Worm (Caenorhabditis elegans): Measurements from ENCODE around the gene sssh-1.

ce11 chrX:14838339-14838738 is 37.4 kb upstream of the sssh-1 start:
- TF ChIP-seq F22D6.2 (tag; optimal IDR thresholded peaks at IDR 0.05) (no peak), ama-1 (optimal IDR thresholded peaks at IDR 0.05) (no peak), ama-1 (GFP tag; optimal IDR thresholded peaks at IDR 0.05) (no peak), chd-7 (tag; optimal IDR thresholded peaks at IDR 0.05) (no peak), C17E4.6 (GFP tag; IDR thresholded peaks at IDR 0.05) (no peak), cebp-1 (GFP tag; IDR thresholded peaks at IDR 0.05) (no peak), cebp-1 (tag; optimal IDR thresholded peaks at IDR 0.05) (no peak), ceh-91 (GFP tag; IDR thresholded peaks at IDR 0.05) (no peak), sptf-2 (GFP tag; optimal IDR thresholded peaks at IDR 0.05) (no peak), lir-1 (GFP tag; conservative IDR thresholded peaks at IDR 0.05) (no peak), F57C9.4 (tag; optimal IDR thresholded peaks at IDR 0.05) (no peak), ceh-58 (GFP tag; IDR thresholded peaks at IDR 0.05) (no peak)
